Worm (Caenorhabditis elegans) whole organism, late embryonic: ENCODE results near the gene C28G1.6.

Experiments used
- C08G9.2 ChIP-seq: sonication (generic microtip); optimal IDR thresholded peaks from 2 replicates; lab custom pipeline; 2016; ENCODE audit warnings: mild to moderate bottlenecking, missing genetic modification characterization, moderate library complexity, missing compliant biosample characterization
- C38D4.7 ChIP-seq: fragments of 200-800 bp; sonication (Bioruptor generic); optimal IDR thresholded peaks from 2 replicates; lab custom pipeline; 2018; ENCODE audit warnings: mild to moderate bottlenecking, missing genetic modification characterization, moderate library complexity, missing compliant biosample characterization
- F13H6.1 ChIP-seq: sonication (generic microtip); optimal IDR thresholded peaks from 2 replicates; lab custom pipeline; 2016; ENCODE audit warnings: missing genetic modification characterization, missing compliant biosample characterization
- ceh-31 ChIP-seq: sonication (generic microtip); optimal IDR thresholded peaks from 2 replicates; lab custom pipeline; 2016; ENCODE audit warnings: missing genetic modification characterization, missing compliant biosample characterization
- fkh-10 ChIP-seq: fragments of 150-350 bp; optimal IDR thresholded peaks from 2 replicates; lab custom pipeline; 2014; ENCODE audit warnings: missing biosample characterization, missing genetic modification reagents, missing genetic modification characterization
- nhr-11 ChIP-seq: fragments of 150-350 bp; optimal IDR thresholded peaks from 2 replicates; lab custom pipeline; 2014; ENCODE audit warnings: missing biosample characterization, missing genetic modification characterization
- nhr-232 ChIP-seq: sonication (generic microtip); optimal IDR thresholded peaks from 2 replicates; lab custom pipeline; 2016; ENCODE audit warnings: missing genetic modification characterization, missing compliant biosample characterization
- npax-4 ChIP-seq: sonication (generic microtip); optimal IDR thresholded peaks from 2 replicates; lab custom pipeline; 2016; ENCODE audit warnings: missing genetic modification characterization, missing compliant biosample characterization
- pha-4 ChIP-seq: fragments of 150-350 bp; optimal IDR thresholded peaks from 2 replicates; lab custom pipeline; 2018; ENCODE audit warnings: missing biosample characterization, missing genetic modification reagents, missing genetic modification characterization
- pqm-1 ChIP-seq: sonication (generic microtip); optimal IDR thresholded peaks from 2 replicates; lab custom pipeline; 2016; ENCODE audit warnings: missing genetic modification characterization, missing compliant biosample characterization
- pros-1 ChIP-seq: fragments of 150-350 bp; optimal IDR thresholded peaks from 2 replicates; lab custom pipeline; 2014; ENCODE audit warnings: missing biosample characterization, missing genetic modification reagents, missing genetic modification characterization
- ref-2 ChIP-seq: sonication (generic microtip); optimal IDR thresholded peaks from 2 replicates; lab custom pipeline; 2016; ENCODE audit warnings: missing genetic modification characterization, missing compliant biosample characterization
- sox-4 ChIP-seq: sonication (generic microtip); optimal IDR thresholded peaks from 2 replicates; lab custom pipeline; 2017; ENCODE audit warnings: mild to moderate bottlenecking, missing genetic modification characterization, inconsistent platforms, missing compliant biosample characterization
- zip-5 ChIP-seq: sonication (generic microtip); optimal IDR thresholded peaks from 2 replicates; lab custom pipeline; 2016; ENCODE audit warnings: missing genetic modification characterization, missing compliant biosample characterization

ce11 chrX:8811916-8812315 lies 19.1 kb downstream of the C28G1.6 start, which contains the start of gene cnnm-2:
- no peak for TF ChIP-seq F13H6.1 (tag; lab: Kevin White, UChicago)
- TF ChIP-seq ref-2 (tag; lab: Kevin White, UChicago) = no peak
- no peak for TF ChIP-seq sox-4 (tag; lab: Kevin White, UChicago)
- no peak for TF ChIP-seq pqm-1
- TF ChIP-seq C08G9.2 (tag; lab: Kevin White, UChicago) = no peak
- TF ChIP-seq npax-4 = no peak
- TF ChIP-seq ceh-31 (tag; lab: Kevin White, UChicago) = no peak
- no peak for TF ChIP-seq zip-5 (tag; lab: Kevin White, UChicago)
- TF ChIP-seq nhr-11 (tag; lab: Kevin White, UChicago) = no peak
- TF ChIP-seq pha-4 (tag; lab: Kevin White, UChicago) = no peak
- TF ChIP-seq fkh-10 (GFP tag; lab: Kevin White, UChicago) = no peak
- no peak for TF ChIP-seq C38D4.7 (GFP tag; lab: Kevin White, UChicago)
- no peak for TF ChIP-seq nhr-232
- TF ChIP-seq pros-1 (tag; lab: Kevin White, UChicago) = no peak
